Fruit fly (Drosophila melanogaster) whole organism: ENCODE measurements around the gene CG9018.

ENCODE experiments used
- CG8478 ChIP-seq: fragments of >200 bp; optimal IDR thresholded peaks from 2 replicates; lab custom pipeline; 2018; ENCODE audit warnings: inconsistent platforms
- Dll ChIP-seq: fragments of >200 bp; optimal IDR thresholded peaks from 2 replicates; lab custom pipeline; 2017
- EcR ChIP-seq, 2 experiments: fragments of >200 bp; optimal IDR thresholded peaks; 2 replicates each; lab custom pipeline; 2017; ENCODE audit warnings: missing biosample characterization in 2 of 2, missing genetic modification characterization in 2 of 2, missing genetic modification reagents in 2 of 2
- pan ChIP-seq: fragments of >200 bp; optimal IDR thresholded peaks from 2 replicates; lab custom pipeline; 2017
- psq ChIP-seq: fragments of >200 bp; optimal IDR thresholded peaks from 2 replicates; lab custom pipeline; 2017
- usp ChIP-seq: fragments of >200 bp; optimal IDR thresholded peaks from 2 replicates; lab custom pipeline; 2017; ENCODE audit warnings: missing biosample characterization, missing genetic modification characterization, mixed read lengths

The CG9018 gene

dm6 chr3L:2212403-2212802 is 24.5 kb downstream of the CG9018 start, which contains the start of gene CG15878:
Gene CG15878, minus strand, starts transcription at chr3L:2212503.
- TF ChIP-seq Dll (lab: Kevin White, UChicago) (no peak), usp (GFP tag; lab: Kevin White, UChicago) (no peak)

- no peak for TF ChIP-seq Dll (lab: Kevin White, UChicago)
- no peak for TF ChIP-seq CG8478 (lab: Kevin White, UChicago)
- no peak for TF ChIP-seq usp (GFP tag; lab: Kevin White, UChicago)
- no peak for TF ChIP-seq EcR (GFP tag; optimal IDR thresholded peaks at IDR 0.05; lab: Kevin White, UChicago)
- TF ChIP-seq pan (lab: Kevin White, UChicago) = no peak
Measured at dm6 chr3L:2196713-2197112, 40.2 kb downstream of the CG9018 start, which contains the start of gene CG8960. Gene CG8960, plus strand, starts transcription at chr3L:2197013.

dm6 chr3L:2191994-2192450 is 44.9 kb downstream of the CG9018 start, which contains the start of gene CG5707:
Gene CG5707, minus strand, starts transcription at chr3L:2192221.
- TF ChIP-seq EcR (GFP tag; optimal IDR thresholded peaks at IDR 0.05; lab: Kevin White, UChicago) = no peak
- TF ChIP-seq Dll (lab: Kevin White, UChicago) = no peak
- no peak for TF ChIP-seq CG8478 (lab: Kevin White, UChicago)
- no peak for TF ChIP-seq psq (lab: Kevin White, UChicago)
- no peak for TF ChIP-seq usp (GFP tag; lab: Kevin White, UChicago)
- TF ChIP-seq pan (lab: Kevin White, UChicago) = no peak

DNA sequence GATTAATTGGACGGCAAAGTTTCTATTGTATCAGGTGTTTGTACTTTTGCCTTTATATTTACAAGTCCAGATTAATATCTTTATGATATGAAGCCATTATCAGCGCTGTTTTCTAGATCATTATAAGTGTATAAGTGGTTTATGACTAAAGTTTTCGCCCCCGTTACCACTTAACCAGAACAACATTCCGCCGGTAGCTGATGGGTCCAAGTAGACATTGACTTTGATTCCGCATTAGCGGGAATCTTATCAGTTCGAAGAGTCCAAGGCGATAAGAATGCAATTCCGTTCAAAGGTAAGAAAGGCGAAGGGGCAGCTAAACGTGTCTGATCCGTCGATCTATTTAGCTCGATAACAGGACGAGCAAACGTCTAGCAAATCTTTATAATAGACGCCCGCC is 45.4 kb downstream of the CG9018 start:
- no peak for TF ChIP-seq CG8478 (lab: Kevin White, UChicago)
- TF ChIP-seq psq (lab: Kevin White, UChicago) = no peak
- TF ChIP-seq Dll (lab: Kevin White, UChicago) = no peak
- TF ChIP-seq pan (lab: Kevin White, UChicago) = no peak
- TF ChIP-seq EcR (GFP tag; optimal IDR thresholded peaks at IDR 0.05; lab: Kevin White, UChicago) = no peak

DNA sequence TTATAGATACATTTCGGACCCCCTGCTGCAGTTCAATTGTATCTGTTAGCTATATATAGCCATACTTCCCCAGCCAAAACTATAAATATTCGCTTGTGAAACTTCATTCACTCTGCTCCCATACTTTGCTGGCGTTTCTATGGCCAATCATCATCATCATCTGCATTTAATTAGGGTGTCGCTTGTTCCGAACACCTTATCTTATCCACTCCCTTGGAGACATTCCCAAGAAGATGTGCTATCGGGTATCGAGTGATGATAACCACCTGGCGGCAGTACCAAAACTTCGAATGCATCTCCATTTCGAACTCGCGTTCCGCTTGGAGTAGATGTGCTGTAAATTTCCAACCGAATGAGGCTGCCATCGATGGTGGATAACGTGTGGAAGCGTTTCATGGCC is 51.2 kb downstream of the CG9018 start, which contains the start of gene CG13810:
Gene CG13810 (plus strand): TSS at position 301 of the 400 bp plus-strand sequence.
- TF ChIP-seq Dll (lab: Kevin White, UChicago) = no peak
- TF ChIP-seq psq (lab: Kevin White, UChicago) = no peak
- TF ChIP-seq usp (GFP tag; lab: Kevin White, UChicago) = no peak
- no peak for TF ChIP-seq pan (lab: Kevin White, UChicago)
- no peak for TF ChIP-seq CG8478 (lab: Kevin White, UChicago)
- no peak for TF ChIP-seq EcR (GFP tag; optimal IDR thresholded peaks at IDR 0.05; lab: Kevin White, UChicago)
